Worm (Caenorhabditis elegans) whole organism, L3 larva: ENCODE results near the gene dex-1.
A peak's percentile ranks its signal among the peaks of the same experiment; 100 is the strongest.

Source experiments
- ceh-82 ChIP-seq: fragments of 150-350 bp; optimal IDR thresholded peaks from 2 replicates; lab custom pipeline; 2014; ENCODE audit warnings: missing biosample characterization, missing genetic modification characterization
- daf-12 ChIP-seq: fragments of 150-350 bp; optimal IDR thresholded peaks from 2 replicates; lab custom pipeline; 2014; ENCODE audit warnings: missing biosample characterization, missing genetic modification reagents, missing genetic modification characterization
- egl-27 ChIP-seq: sonication (generic microtip); optimal IDR thresholded peaks from 4 replicates; lab custom pipeline; 2017; ENCODE audit warnings: missing biosample characterization, missing genetic modification reagents, missing genetic modification characterization
- elt-1 ChIP-seq: fragments of 150-350 bp; optimal IDR thresholded peaks from 2 replicates; lab custom pipeline; 2014; ENCODE audit warnings: missing biosample characterization, missing genetic modification characterization
- elt-3 ChIP-seq, 3 experiments: fragments of 150-350 bp in 1 of 3; sonication (generic microtip) in 2 of 3; optimal IDR thresholded peaks; 2 replicates in 2 of 3; 4 replicates in 1 of 3; lab custom pipeline; 2014 to 2017; ENCODE audit warnings: missing biosample characterization in 3 of 3, missing genetic modification characterization in 3 of 3
- fkh-10 ChIP-seq: sonication (generic microtip); optimal IDR thresholded peaks from 2 replicates; lab custom pipeline; 2017; ENCODE audit warnings: missing biosample characterization, missing genetic modification reagents, missing genetic modification characterization
- jun-1 ChIP-seq: fragments of 150-350 bp; optimal IDR thresholded peaks from 2 replicates; lab custom pipeline; 2014; ENCODE audit warnings: missing biosample characterization, missing genetic modification reagents, missing genetic modification characterization
- lin-39 ChIP-seq: fragments of 150-350 bp; optimal IDR thresholded peaks from 2 replicates; lab custom pipeline; 2018; ENCODE audit warnings: missing biosample characterization, missing genetic modification reagents, missing genetic modification characterization
- lsy-12 ChIP-seq: sonication (generic microtip); optimal IDR thresholded peaks from 2 replicates; lab custom pipeline; 2016; ENCODE audit warnings: mild to moderate bottlenecking, missing genetic modification characterization, missing compliant biosample characterization
- nhr-237 ChIP-seq: fragments of 150-350 bp; optimal IDR thresholded peaks from 2 replicates; lab custom pipeline; 2014; ENCODE audit warnings: missing biosample characterization, missing genetic modification characterization
- pha-4 ChIP-seq: fragments of 150-350 bp; optimal IDR thresholded peaks from 2 replicates; lab custom pipeline; 2014; ENCODE audit warnings: missing biosample characterization, missing genetic modification reagents, missing genetic modification characterization
- snpc-4 ChIP-seq: fragments of 150-350 bp; optimal IDR thresholded peaks from 2 replicates; lab custom pipeline; 2014; ENCODE audit warnings: missing biosample characterization, missing genetic modification characterization
- unc-39 ChIP-seq: sonication (generic microtip); optimal IDR thresholded peaks from 4 replicates; lab custom pipeline; 2017; ENCODE audit warnings: missing biosample characterization, missing genetic modification characterization
- unc-62 ChIP-seq: fragments of 150-350 bp; sonication (generic microtip); optimal IDR thresholded peaks from 4 replicates; lab custom pipeline; 2014; ENCODE audit warnings: missing biosample characterization, missing genetic modification reagents, missing genetic modification characterization

ce11 chrIII:5550844-5551243 lies 24.9 kb downstream of the dex-1 start:
- TF ChIP-seq unc-62 (no peak), ceh-82 (tag; lab: Kevin White, UChicago) (no peak), jun-1 (tag; lab: Kevin White, UChicago) (no peak), snpc-4 (tag; lab: Kevin White, UChicago) (no peak), elt-3 (tag; optimal IDR thresholded peaks at IDR 0.05; lab: Kevin White, UChicago) (no peak), lin-39 (tag; lab: Kevin White, UChicago) (no peak), daf-12 (tag; lab: Kevin White, UChicago) (no peak), fkh-10 (no peak), lsy-12 (tag; lab: Kevin White, UChicago) (no peak), unc-39 (tag; lab: Kevin White, UChicago) (no peak), elt-1 (no peak), pha-4 (tag; lab: Kevin White, UChicago) (peak; percentile 25), nhr-237 (tag; lab: Kevin White, UChicago) (no peak), egl-27 (tag; lab: Kevin White, UChicago) (no peak)
